Worm (Caenorhabditis elegans) whole organism, early embryonic: ENCODE results near the gene F54B11.8.

Experiments
- B0310.2 ChIP-seq: sonication (generic microtip); optimal IDR thresholded peaks from 2 replicates; lab custom pipeline; 2016; ENCODE audit warnings: mild to moderate bottlenecking, missing genetic modification characterization, missing compliant biosample characterization
- F13C5.2 ChIP-seq: sonication (generic microtip); optimal IDR thresholded peaks from 2 replicates; lab custom pipeline; 2017; ENCODE audit warnings: mild to moderate bottlenecking, missing genetic modification characterization, inconsistent platforms, missing compliant biosample characterization
- aly-1 ChIP-seq: sonication (generic microtip); optimal IDR thresholded peaks from 2 replicates; lab custom pipeline; 2016; ENCODE audit warnings: missing genetic modification characterization, missing compliant biosample characterization
- ama-1 ChIP-seq: fragments of 150-350 bp; optimal IDR thresholded peaks from 2 replicates; lab custom pipeline; 2014
- ceh-13 ChIP-seq: fragments of 200-800 bp; sonication (Bioruptor generic); optimal IDR thresholded peaks from 2 replicates; lab custom pipeline; 2018; ENCODE audit warnings: mild to moderate bottlenecking, missing genetic modification characterization, missing compliant biosample characterization
- ceh-36 ChIP-seq: sonication (generic microtip); optimal IDR thresholded peaks from 2 replicates; lab custom pipeline; 2016; ENCODE audit warnings: missing genetic modification characterization, inconsistent platforms, missing compliant biosample characterization
- ets-7 ChIP-seq: sonication (generic microtip); optimal IDR thresholded peaks from 2 replicates; lab custom pipeline; 2016; ENCODE audit warnings: missing genotype, missing genetic modification characterization, missing compliant biosample characterization
- flt-1 ChIP-seq: fragments of 200-800 bp; sonication (Bioruptor generic); IDR thresholded peaks from 2 replicates; pipeline ENCODE4 v1.3.6; 2022; ENCODE audit warnings: missing genetic modification characterization, missing compliant biosample characterization
- hmbx-1 ChIP-seq: sonication (generic microtip); optimal IDR thresholded peaks from 2 replicates; lab custom pipeline; 2016; ENCODE audit warnings: mild to moderate bottlenecking, missing genetic modification characterization, missing compliant biosample characterization
- hmg-4 ChIP-seq: fragments of 200-800 bp; sonication (Bioruptor generic); optimal IDR thresholded peaks from 2 replicates; lab custom pipeline; 2018; ENCODE audit warnings: mild to moderate bottlenecking, missing genetic modification characterization, missing compliant biosample characterization
- hnd-1 ChIP-seq: sonication (generic microtip); optimal IDR thresholded peaks from 2 replicates; lab custom pipeline; 2016; ENCODE audit warnings: missing genetic modification characterization, missing compliant biosample characterization
- pes-1 ChIP-seq: fragments of 200-800 bp; sonication (Bioruptor generic); IDR thresholded peaks from 2 replicates; pipeline ENCODE4 v1.3.6; 2022; ENCODE audit warnings: missing genetic modification reagents, missing genetic modification characterization, missing compliant biosample characterization
- scrt-1 ChIP-seq: fragments of 200-800 bp; sonication (Bioruptor generic); IDR thresholded peaks from 2 replicates; pipeline ENCODE4 v1.3.6; 2022; ENCODE audit warnings: missing genetic modification characterization, missing compliant biosample characterization
- sea-1 ChIP-seq: fragments of 200-800 bp; sonication (Bioruptor generic); conservative IDR thresholded peaks from 2 replicates; pipeline ENCODE4 v1.3.6; 2022; ENCODE audit warnings: missing genetic modification characterization, missing compliant biosample characterization
- tbx-11 ChIP-seq: fragments of 200-800 bp; sonication (Bioruptor generic); IDR thresholded peaks from 2 replicates; pipeline ENCODE4 v1.3.6; 2022; ENCODE audit warnings: missing genetic modification characterization, missing compliant biosample characterization
- tbx-37 ChIP-seq: fragments of 200-800 bp; sonication (Bioruptor generic); conservative IDR thresholded peaks from 2 replicates; pipeline ENCODE4 v1.3.6; 2022; ENCODE audit warnings: missing genetic modification reagents, missing genetic modification characterization, missing compliant biosample characterization
- tra-4 ChIP-seq: sonication (generic microtip); optimal IDR thresholded peaks from 2 replicates; lab custom pipeline; 2017; ENCODE audit warnings: missing genetic modification characterization, missing compliant biosample characterization

Gene F54B11.8

ce11 chrX:13569854-13570253, 33.9 kb downstream of the F54B11.8 start, which contains the start of gene R01E6.7:
Gene R01E6.7 (minus strand): TSS chrX:13569954.
- no peak for TF ChIP-seq pes-1 (GFP tag; lab: Robert Waterston, UW)
- TF ChIP-seq hmbx-1 (tag; lab: Kevin White, UChicago), result no peak
- no peak for TF ChIP-seq ceh-36 (tag; lab: Kevin White, UChicago)
- no peak for TF ChIP-seq tra-4
- TF ChIP-seq ceh-13, result no peak
- no peak for TF ChIP-seq sea-1 (GFP tag; lab: Robert Waterston, UW)
- TF ChIP-seq F13C5.2 (tag; lab: Kevin White, UChicago), result no peak
- no peak for TF ChIP-seq tbx-37 (GFP tag; lab: Robert Waterston, UW)
- TF ChIP-seq flt-1 (GFP tag; lab: Robert Waterston, UW), result no peak
- TF ChIP-seq ama-1 (lab: Kevin White, UChicago), result no peak
- TF ChIP-seq hnd-1 (tag; lab: Kevin White, UChicago), result no peak
- TF ChIP-seq ets-7 (tag; lab: Kevin White, UChicago), result no peak
- TF ChIP-seq hmg-4 (GFP tag; lab: Kevin White, UChicago), result no peak
- no peak for TF ChIP-seq aly-1 (tag; lab: Kevin White, UChicago)
- TF ChIP-seq tbx-11, result no peak

- TF ChIP-seq hmbx-1 (tag; lab: Kevin White, UChicago) (no peak), hnd-1 (tag; lab: Kevin White, UChicago) (no peak), flt-1 (GFP tag; lab: Robert Waterston, UW) (no peak), F13C5.2 (tag; lab: Kevin White, UChicago) (no peak)
Measured at ce11 chrX:13566436-13566835, 37.3 kb downstream of the F54B11.8 start, which contains the start of gene R01E6.2. Gene R01E6.2 (minus strand): TSS chrX:13566536.

- no peak for TF ChIP-seq tra-4
Measured at ce11 chrX:13561954-13562353, 41.8 kb downstream of the F54B11.8 start.

ce11 chrX:13558667-13559066, 45.1 kb downstream of the F54B11.8 start:
- TF ChIP-seq tra-4, result no peak
- no peak for TF ChIP-seq F13C5.2 (tag; lab: Kevin White, UChicago)
- TF ChIP-seq hmbx-1 (tag; lab: Kevin White, UChicago), result no peak
- TF ChIP-seq pes-1 (GFP tag; lab: Robert Waterston, UW), result no peak
- TF ChIP-seq ama-1 (lab: Kevin White, UChicago), result no peak
- no peak for TF ChIP-seq ceh-36 (tag; lab: Kevin White, UChicago)

- TF ChIP-seq tbx-37 (GFP tag; lab: Robert Waterston, UW), result no peak
- no peak for TF ChIP-seq ceh-13
- no peak for TF ChIP-seq pes-1 (GFP tag; lab: Robert Waterston, UW)
- TF ChIP-seq aly-1 (tag; lab: Kevin White, UChicago), result no peak
- TF ChIP-seq hmbx-1 (tag; lab: Kevin White, UChicago), result no peak
- TF ChIP-seq B0310.2, result no peak
- TF ChIP-seq hmg-4 (GFP tag; lab: Kevin White, UChicago), result no peak
- no peak for TF ChIP-seq hnd-1 (tag; lab: Kevin White, UChicago)
- no peak for TF ChIP-seq F13C5.2 (tag; lab: Kevin White, UChicago)
- no peak for TF ChIP-seq ama-1 (lab: Kevin White, UChicago)
- TF ChIP-seq scrt-1 (GFP tag; lab: Robert Waterston, UW), result no peak
- TF ChIP-seq flt-1 (GFP tag; lab: Robert Waterston, UW), result no peak
- no peak for TF ChIP-seq tbx-11
- no peak for TF ChIP-seq ets-7 (tag; lab: Kevin White, UChicago)
- no peak for TF ChIP-seq tra-4
Measured at ce11 chrX:13556066-13556465, 47.7 kb downstream of the F54B11.8 start, which contains the start of gene glb-20. Gene glb-20 (minus strand): TSS chrX:13556166.

- TF ChIP-seq tra-4 (no peak), flt-1 (GFP tag; lab: Robert Waterston, UW) (no peak)
Measured at ce11 chrX:13555098-13555497, 48.6 kb downstream of the F54B11.8 start.
